Worm (Caenorhabditis elegans) whole organism, early embryonic: ENCODE measurements around the gene C03B1.9.

Source experiments
- F13C5.2 ChIP-seq: sonication (generic microtip); optimal IDR thresholded peaks from 2 replicates; lab custom pipeline; 2017; ENCODE audit warnings: mild to moderate bottlenecking, missing genetic modification characterization, inconsistent platforms, missing compliant biosample characterization
- aly-1 ChIP-seq: sonication (generic microtip); optimal IDR thresholded peaks from 2 replicates; lab custom pipeline; 2016; ENCODE audit warnings: missing genetic modification characterization, missing compliant biosample characterization
- ama-1 ChIP-seq: fragments of 150-350 bp; optimal IDR thresholded peaks from 2 replicates; lab custom pipeline; 2014
- ceh-36 ChIP-seq: sonication (generic microtip); optimal IDR thresholded peaks from 2 replicates; lab custom pipeline; 2016; ENCODE audit warnings: missing genetic modification characterization, inconsistent platforms, missing compliant biosample characterization
- ets-7 ChIP-seq: sonication (generic microtip); optimal IDR thresholded peaks from 2 replicates; lab custom pipeline; 2016; ENCODE audit warnings: missing genotype, missing genetic modification characterization, missing compliant biosample characterization
- flt-1 ChIP-seq: fragments of 200-800 bp; sonication (Bioruptor generic); IDR thresholded peaks from 2 replicates; pipeline ENCODE4 v1.3.6; 2022; ENCODE audit warnings: missing genetic modification characterization, missing compliant biosample characterization
- hmbx-1 ChIP-seq: sonication (generic microtip); optimal IDR thresholded peaks from 2 replicates; lab custom pipeline; 2016; ENCODE audit warnings: mild to moderate bottlenecking, missing genetic modification characterization, missing compliant biosample characterization
- sea-1 ChIP-seq: fragments of 200-800 bp; sonication (Bioruptor generic); conservative IDR thresholded peaks from 2 replicates; pipeline ENCODE4 v1.3.6; 2022; ENCODE audit warnings: missing genetic modification characterization, missing compliant biosample characterization

DNA sequence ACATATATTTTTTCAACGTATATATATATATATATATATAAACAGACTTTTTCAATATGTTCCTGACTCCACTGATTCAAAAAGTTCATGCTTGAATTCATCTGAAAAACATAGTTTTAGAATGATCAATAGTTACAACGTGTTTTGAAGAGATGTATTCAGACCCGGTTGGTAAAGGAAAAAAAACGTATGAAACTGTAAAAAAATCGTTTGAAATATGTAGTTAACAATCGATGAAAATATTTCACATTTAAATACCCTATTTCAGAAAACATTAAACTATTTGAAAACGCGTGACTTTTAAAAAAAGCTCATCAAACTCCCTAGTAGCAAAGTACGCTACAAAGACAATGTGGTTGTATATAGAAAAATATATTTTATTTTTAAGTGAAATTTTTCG, 13.7 kb upstream of the C03B1.9 start, which contains the start of gene C03B1.14:
- no peak for TF ChIP-seq F13C5.2 (tag; lab: Kevin White, UChicago)
- no peak for TF ChIP-seq ama-1
- TF ChIP-seq ets-7 (tag; lab: Kevin White, UChicago), result no peak
- TF ChIP-seq flt-1 (GFP tag; lab: Robert Waterston, UW), result no peak
- no peak for TF ChIP-seq aly-1 (tag; lab: Kevin White, UChicago)
- TF ChIP-seq sea-1 (GFP tag; lab: Robert Waterston, UW), result no peak
- TF ChIP-seq hmbx-1, result no peak
- TF ChIP-seq ceh-36 (tag; lab: Kevin White, UChicago), result no peak
